Worm (Caenorhabditis elegans) whole organism, early embryonic: ENCODE results near the gene vha-5.

Experiments
- B0310.2 ChIP-seq: sonication (generic microtip); optimal IDR thresholded peaks from 2 replicates; lab custom pipeline; 2016; ENCODE audit warnings: mild to moderate bottlenecking, missing genetic modification characterization, missing compliant biosample characterization
- ama-1 ChIP-seq: fragments of 150-350 bp; optimal IDR thresholded peaks from 2 replicates; lab custom pipeline; 2014
- ceh-13 ChIP-seq: fragments of 200-800 bp; sonication (Bioruptor generic); optimal IDR thresholded peaks from 2 replicates; lab custom pipeline; 2018; ENCODE audit warnings: mild to moderate bottlenecking, missing genetic modification characterization, missing compliant biosample characterization
- ceh-36 ChIP-seq: sonication (generic microtip); optimal IDR thresholded peaks from 2 replicates; lab custom pipeline; 2016; ENCODE audit warnings: missing genetic modification characterization, inconsistent platforms, missing compliant biosample characterization
- ets-7 ChIP-seq: sonication (generic microtip); optimal IDR thresholded peaks from 2 replicates; lab custom pipeline; 2016; ENCODE audit warnings: missing genotype, missing genetic modification characterization, missing compliant biosample characterization
- flt-1 ChIP-seq: fragments of 200-800 bp; sonication (Bioruptor generic); IDR thresholded peaks from 2 replicates; pipeline ENCODE4 v1.3.6; 2022; ENCODE audit warnings: missing genetic modification characterization, missing compliant biosample characterization
- hmbx-1 ChIP-seq: sonication (generic microtip); optimal IDR thresholded peaks from 2 replicates; lab custom pipeline; 2016; ENCODE audit warnings: mild to moderate bottlenecking, missing genetic modification characterization, missing compliant biosample characterization
- hmg-4 ChIP-seq: fragments of 200-800 bp; sonication (Bioruptor generic); optimal IDR thresholded peaks from 2 replicates; lab custom pipeline; 2018; ENCODE audit warnings: mild to moderate bottlenecking, missing genetic modification characterization, missing compliant biosample characterization
- sea-1 ChIP-seq: fragments of 200-800 bp; sonication (Bioruptor generic); conservative IDR thresholded peaks from 2 replicates; pipeline ENCODE4 v1.3.6; 2022; ENCODE audit warnings: missing genetic modification characterization, missing compliant biosample characterization
- tbx-11 ChIP-seq: fragments of 200-800 bp; sonication (Bioruptor generic); IDR thresholded peaks from 2 replicates; pipeline ENCODE4 v1.3.6; 2022; ENCODE audit warnings: missing genetic modification characterization, missing compliant biosample characterization
- tbx-37 ChIP-seq: fragments of 200-800 bp; sonication (Bioruptor generic); conservative IDR thresholded peaks from 2 replicates; pipeline ENCODE4 v1.3.6; 2022; ENCODE audit warnings: missing genetic modification reagents, missing genetic modification characterization, missing compliant biosample characterization

DNA sequence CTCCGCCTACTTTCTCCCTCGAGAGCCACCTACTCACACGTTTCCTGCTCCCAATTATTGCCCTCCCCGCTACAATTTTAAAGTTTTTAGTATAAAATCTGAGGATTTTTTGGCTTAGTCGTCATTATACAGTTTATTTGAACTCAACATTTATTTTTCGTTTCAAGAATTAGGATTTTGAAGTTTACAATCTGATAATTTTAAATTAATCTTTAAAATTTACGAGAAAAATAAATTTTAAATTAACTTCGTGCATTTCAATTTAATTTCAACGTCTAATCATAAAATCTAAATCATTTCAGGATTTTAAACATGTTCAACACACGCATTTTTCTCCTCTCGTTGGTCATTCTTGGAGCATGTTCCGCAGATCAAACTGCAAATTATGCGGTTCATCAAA lies 25.1 kb downstream of the vha-5 start, which contains the start of gene F35H10.2:
- no peak for TF ChIP-seq ama-1 (lab: Kevin White, UChicago)
- TF ChIP-seq ceh-13 (GFP tag; lab: Kevin White, UChicago), result no peak
- TF ChIP-seq sea-1, result no peak
- TF ChIP-seq tbx-11 (GFP tag; lab: Robert Waterston, UW), result no peak
- no peak for TF ChIP-seq ets-7 (tag; lab: Kevin White, UChicago)
- TF ChIP-seq flt-1, result no peak
- no peak for TF ChIP-seq ceh-36
- no peak for TF ChIP-seq tbx-37
- TF ChIP-seq hmbx-1 (tag; lab: Kevin White, UChicago), result no peak
- TF ChIP-seq hmg-4 (GFP tag; lab: Kevin White, UChicago), result no peak
- no peak for TF ChIP-seq B0310.2 (tag; lab: Kevin White, UChicago)
